Worm (Caenorhabditis elegans): ENCODE results near the gene F14F9.5.

ce11 chrV:5155516-5155915, 28.6 kb downstream of the F14F9.5 start, which contains the start of gene srx-38:
- no peak for TF ChIP-seq mdl-1 (tag; optimal IDR thresholded peaks at IDR 0.05)
- TF ChIP-seq ztf-11 (tag; optimal IDR thresholded peaks at IDR 0.05) = no peak
- no peak for TF ChIP-seq C34F6.9 (tag; optimal IDR thresholded peaks at IDR 0.05)
- no peak for TF ChIP-seq aly-2 (tag; optimal IDR thresholded peaks at IDR 0.05)
- TF ChIP-seq lin-39 (tag; optimal IDR thresholded peaks at IDR 0.05) = no peak
